Worm (Caenorhabditis elegans): Measurements from ENCODE around the gene Y15E3A.3.
A peak's percentile ranks its signal among the peaks of the same experiment; 100 is the strongest.

Y15E3A.3 gene

DNA sequence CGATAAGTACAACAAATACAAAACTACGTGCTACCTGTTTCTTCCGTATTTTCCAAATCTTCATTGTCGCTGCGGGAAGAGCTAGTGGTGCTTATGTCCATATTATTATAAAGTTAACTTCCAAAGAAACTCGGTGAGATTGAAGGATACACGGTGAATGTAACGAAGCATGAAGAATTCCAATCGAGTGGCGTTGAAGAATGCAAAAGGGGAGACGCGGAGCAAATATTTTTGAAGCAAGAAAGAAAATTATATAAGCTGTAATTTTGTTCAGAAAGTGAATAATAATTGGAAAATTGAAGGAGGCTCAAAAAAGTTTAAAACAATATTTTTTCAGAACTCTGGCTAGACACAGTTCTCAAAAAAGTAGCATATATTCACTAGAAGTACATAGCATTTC is at the start of gene Y15E3A.3:
Gene Y15E3A.3 (minus strand): TSS at position 101 of the 400 bp plus-strand sequence.
- no peak for TF ChIP-seq elt-1 (tag; optimal IDR thresholded peaks at IDR 0.05)
- no peak for TF ChIP-seq alr-1 (tag; optimal IDR thresholded peaks at IDR 0.05)
- no peak for TF ChIP-seq ceh-16 (tag; optimal IDR thresholded peaks at IDR 0.05)

DNA sequence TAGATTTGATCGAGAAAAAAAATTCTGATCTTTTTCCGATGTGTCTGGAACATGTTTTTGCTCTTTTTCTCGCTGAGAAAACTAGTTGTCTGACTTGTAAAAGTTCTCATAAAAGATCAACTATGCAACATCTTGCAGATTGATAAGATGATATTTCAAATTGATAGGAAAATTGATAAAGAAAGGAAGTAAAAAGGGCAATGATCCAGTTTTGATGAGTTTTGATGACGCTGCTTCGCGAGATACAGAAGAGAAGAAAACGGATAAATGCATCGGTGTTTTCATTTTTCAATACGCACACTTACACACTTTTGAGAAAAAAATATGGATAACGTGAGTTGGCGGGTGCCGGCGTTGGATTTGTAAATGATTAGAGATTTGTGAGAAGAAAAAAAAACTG is 49.7 kb upstream of the Y15E3A.3 start:
- TF ChIP-seq blmp-1 (tag; optimal IDR thresholded peaks at IDR 0.05; ENCODE audit: insufficient read depth) (peak; percentile 59), Y55F3AM.14 (GFP tag; optimal IDR thresholded peaks at IDR 0.05) (no peak), nhr-11 (tag; optimal IDR thresholded peaks at IDR 0.05) (no peak), elt-1 (tag; optimal IDR thresholded peaks at IDR 0.05) (no peak), ceh-82 (tag; optimal IDR thresholded peaks at IDR 0.05) (no peak), sma-3 (GFP tag; optimal IDR thresholded peaks at IDR 0.05) (no peak), unc-62 (GFP tag; optimal IDR thresholded peaks at IDR 0.05) (no peak), crh-2 (tag; optimal IDR thresholded peaks at IDR 0.05) (no peak), nhr-237 (tag; optimal IDR thresholded peaks at IDR 0.05) (no peak), snpc-4 (tag; optimal IDR thresholded peaks at IDR 0.05) (no peak), F13H6.1 (tag; optimal IDR thresholded peaks at IDR 0.05) (no peak), nhr-21 (tag; optimal IDR thresholded peaks at IDR 0.05) (peak; percentile 46), ztf-4 (tag; optimal IDR thresholded peaks at IDR 0.05) (no peak), C34F6.9 (tag; optimal IDR thresholded peaks at IDR 0.05) (no peak), nhr-77 (tag; optimal IDR thresholded peaks at IDR 0.05) (no peak), fos-1 (tag; optimal IDR thresholded peaks at IDR 0.05) (peak; percentile 61), nhr-10 (tag; optimal IDR thresholded peaks at IDR 0.05) (no peak), ama-1 (optimal IDR thresholded peaks at IDR 0.05) (no peak), sma-9 (GFP tag; optimal IDR thresholded peaks at IDR 0.05) (peak; percentile 72), sma-9 (tag; optimal IDR thresholded peaks at IDR 0.05) (no peak), egl-27 (tag; optimal IDR thresholded peaks at IDR 0.05) (peak; percentile 63), peb-1 (tag; optimal IDR thresholded peaks at IDR 0.05) (no peak), mab-5 (tag; optimal IDR thresholded peaks at IDR 0.05) (no peak), lin-11 (tag; optimal IDR thresholded peaks at IDR 0.05) (no peak), ZK546.5 (tag; optimal IDR thresholded peaks at IDR 0.05) (no peak)

DNA sequence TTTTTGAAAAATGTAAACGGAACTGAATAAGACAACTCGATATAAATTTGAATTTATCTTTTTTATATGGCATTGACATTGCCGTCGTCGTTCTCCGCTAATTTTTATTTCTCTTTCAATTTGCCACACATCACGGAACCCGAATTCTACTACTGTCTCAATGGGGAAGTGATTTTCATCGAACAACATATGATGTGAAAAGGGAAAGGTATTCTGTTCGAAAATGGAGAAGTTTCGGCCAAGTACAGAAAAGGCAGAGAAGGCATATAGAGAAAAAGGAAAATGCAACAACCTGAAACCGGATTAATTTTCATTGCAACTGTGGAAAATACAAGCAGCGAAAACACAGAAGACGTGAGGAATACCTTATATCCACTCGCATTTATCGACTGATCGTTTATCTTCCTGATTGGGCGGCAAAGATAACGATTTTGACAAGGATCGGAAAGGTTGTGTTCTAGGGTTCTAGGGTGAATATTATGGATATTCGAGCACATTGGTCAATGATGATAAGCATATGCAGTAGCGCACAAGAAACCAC is 49.1 kb upstream of the Y15E3A.3 start:
- TF ChIP-seq egl-27 (tag; optimal IDR thresholded peaks at IDR 0.05) (peak; percentile 35), mdl-1 (tag; optimal IDR thresholded peaks at IDR 0.05) (no peak), lin-39 (tag; optimal IDR thresholded peaks at IDR 0.05) (no peak), unc-55 (GFP tag; optimal IDR thresholded peaks at IDR 0.05) (no peak), nhr-21 (tag; optimal IDR thresholded peaks at IDR 0.05) (peak; percentile 55), skn-1 (tag; optimal IDR thresholded peaks at IDR 0.05) (no peak), ZK546.5 (tag; optimal IDR thresholded peaks at IDR 0.05) (no peak), snpc-4 (tag; optimal IDR thresholded peaks at IDR 0.05) (no peak), ama-1 (optimal IDR thresholded peaks at IDR 0.05) (no peak), sma-9 (GFP tag; optimal IDR thresholded peaks at IDR 0.05) (peak; percentile 2), sma-9 (tag; optimal IDR thresholded peaks at IDR 0.05) (no peak), elt-1 (tag; optimal IDR thresholded peaks at IDR 0.05) (peak; percentile 24), peb-1 (tag; optimal IDR thresholded peaks at IDR 0.05) (no peak), nhr-6 (tag; optimal IDR thresholded peaks at IDR 0.05) (no peak), F13H6.1 (tag; optimal IDR thresholded peaks at IDR 0.05) (no peak), dmd-4 (tag; optimal IDR thresholded peaks at IDR 0.05) (no peak), ztf-4 (tag; optimal IDR thresholded peaks at IDR 0.05) (no peak), gmeb-1 (tag; optimal IDR thresholded peaks at IDR 0.05) (no peak), nhr-25 (tag; optimal IDR thresholded peaks at IDR 0.05) (peak; percentile 58), lin-11 (tag; optimal IDR thresholded peaks at IDR 0.05) (no peak), lin-13 (GFP tag; optimal IDR thresholded peaks at IDR 0.05) (no peak), blmp-1 (tag; optimal IDR thresholded peaks at IDR 0.05; ENCODE audit: insufficient read depth) (peak; percentile 51), nhr-11 (tag; optimal IDR thresholded peaks at IDR 0.05) (no peak), unc-39 (tag; optimal IDR thresholded peaks at IDR 0.05) (no peak)

DNA sequence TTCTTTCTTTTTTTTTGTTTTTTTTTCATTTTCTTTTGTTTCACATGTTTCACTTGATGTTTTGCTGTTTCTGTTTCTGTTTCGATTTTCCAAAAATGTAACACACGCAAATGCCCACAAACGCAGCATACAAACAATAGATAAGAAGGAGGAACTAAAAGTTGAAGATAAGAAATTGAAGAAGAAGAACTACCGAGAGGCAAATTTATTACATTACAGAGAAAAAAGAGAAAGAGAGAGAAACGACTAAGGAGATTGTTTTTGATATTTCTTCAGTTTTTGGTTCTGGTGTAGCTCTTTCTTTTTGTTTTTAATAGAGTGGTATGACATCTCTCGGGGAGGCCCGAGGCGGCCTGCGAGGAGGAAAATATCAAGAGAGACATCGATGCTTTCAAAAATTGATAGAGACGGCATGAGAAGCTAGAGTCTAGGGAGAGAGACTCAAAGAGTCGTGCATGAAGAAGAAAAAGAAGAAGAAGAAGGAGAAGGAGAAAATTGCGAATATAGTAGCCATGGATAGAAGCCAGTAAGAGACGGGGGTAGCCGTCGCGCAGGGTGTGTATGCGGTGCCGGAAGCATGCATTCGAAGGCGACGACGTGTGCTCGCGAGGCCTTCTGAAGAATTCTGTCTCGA is 47.9 kb upstream of the Y15E3A.3 start:
- TF ChIP-seq dmd-4 (tag; optimal IDR thresholded peaks at IDR 0.05) (no peak), gmeb-1 (tag; optimal IDR thresholded peaks at IDR 0.05) (peak; percentile 22), fos-1 (tag; optimal IDR thresholded peaks at IDR 0.05) (peak; percentile 82), C34F6.9 (tag; optimal IDR thresholded peaks at IDR 0.05) (peak; percentile 46), ZK546.5 (tag; optimal IDR thresholded peaks at IDR 0.05) (no peak), lsy-2 (tag; optimal IDR thresholded peaks at IDR 0.05) (peak in 1 of 2 experiments; percentile 10), peb-1 (tag; optimal IDR thresholded peaks at IDR 0.05) (no peak), blmp-1 (tag; optimal IDR thresholded peaks at IDR 0.05; ENCODE audit: insufficient read depth) (no peak), nhr-129 (tag; optimal IDR thresholded peaks at IDR 0.05) (peak; percentile 35), nhr-25 (tag; optimal IDR thresholded peaks at IDR 0.05) (peak; percentile 6), unc-62 (GFP tag; optimal IDR thresholded peaks at IDR 0.05) (no peak), crh-2 (tag; optimal IDR thresholded peaks at IDR 0.05) (peak; percentile 33), ceh-16 (tag; optimal IDR thresholded peaks at IDR 0.05) (no peak), lin-39 (tag; optimal IDR thresholded peaks at IDR 0.05) (no peak), elt-1 (tag; optimal IDR thresholded peaks at IDR 0.05) (no peak), sma-3 (GFP tag; optimal IDR thresholded peaks at IDR 0.05) (peak; percentile 10), unc-39 (tag; optimal IDR thresholded peaks at IDR 0.05) (no peak), egl-27 (tag; optimal IDR thresholded peaks at IDR 0.05) (peak; percentile 12), aly-2 (tag; optimal IDR thresholded peaks at IDR 0.05) (no peak), skn-1 (tag; optimal IDR thresholded peaks at IDR 0.05) (peak; percentile 45), nhr-11 (tag; optimal IDR thresholded peaks at IDR 0.05) (no peak), nhr-77 (tag; optimal IDR thresholded peaks at IDR 0.05) (no peak), Y55F3AM.14 (GFP tag; optimal IDR thresholded peaks at IDR 0.05) (no peak), mbf-1 (tag; optimal IDR thresholded peaks at IDR 0.05) (no peak), mab-5 (tag; optimal IDR thresholded peaks at IDR 0.05) (no peak), ama-1 (optimal IDR thresholded peaks at IDR 0.05) (no peak), F13H6.1 (tag; optimal IDR thresholded peaks at IDR 0.05) (peak; percentile 36), sem-4 (tag; optimal IDR thresholded peaks at IDR 0.05) (no peak), nhr-10 (tag; optimal IDR thresholded peaks at IDR 0.05) (no peak), alr-1 (tag; optimal IDR thresholded peaks at IDR 0.05) (no peak)

Measured in whole organism, L2 larva.